Fruit fly (Drosophila melanogaster): ENCODE results near the gene Sdic3.
A peak's percentile ranks its signal among the peaks of the same experiment; 100 is the strongest.

Gene Sdic3

dm6 chrX:20158943-20159385 is 35.1 kb downstream of the Sdic3 start (continued):
- TF ChIP-seq Adf1 (GFP tag; IDR thresholded peaks at IDR 0.05): peak; percentile 8; the same call in 1 of the 2 replicates
- TF ChIP-seq tup (GFP tag; optimal IDR thresholded peaks at IDR 0.05): no peak
- peak; percentile 53; the same call in 1 of the 2 replicates for TF ChIP-seq Drgx (GFP tag; IDR thresholded peaks at IDR 0.05)

DNA sequence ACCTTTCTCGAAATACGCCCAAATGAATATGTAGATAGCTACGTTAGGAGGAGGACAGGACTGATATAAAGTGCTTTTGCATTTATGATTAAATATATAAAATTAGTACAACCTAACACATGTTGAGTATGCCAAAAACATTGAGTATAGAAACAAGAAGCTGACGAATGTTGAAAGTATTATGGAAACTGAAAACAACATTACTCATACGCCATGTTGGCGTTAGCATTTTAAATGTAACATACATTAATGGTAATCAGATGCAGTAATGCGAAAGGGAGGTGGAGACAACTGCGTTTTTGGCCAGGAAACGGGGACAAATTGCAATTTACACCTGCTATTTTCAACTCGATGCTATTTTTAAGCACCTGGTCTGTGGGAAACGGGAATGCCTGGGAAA is 35.5 kb downstream of the Sdic3 start:
- TF ChIP-seq CG7372 (GFP tag; IDR thresholded peaks at IDR 0.05): peak; percentile 52; the same call in 1 of the 2 replicates
- TF ChIP-seq sens (GFP tag): peak; percentile 59
- TF ChIP-seq pros (GFP tag; optimal IDR thresholded peaks at IDR 0.05): no peak

DNA sequence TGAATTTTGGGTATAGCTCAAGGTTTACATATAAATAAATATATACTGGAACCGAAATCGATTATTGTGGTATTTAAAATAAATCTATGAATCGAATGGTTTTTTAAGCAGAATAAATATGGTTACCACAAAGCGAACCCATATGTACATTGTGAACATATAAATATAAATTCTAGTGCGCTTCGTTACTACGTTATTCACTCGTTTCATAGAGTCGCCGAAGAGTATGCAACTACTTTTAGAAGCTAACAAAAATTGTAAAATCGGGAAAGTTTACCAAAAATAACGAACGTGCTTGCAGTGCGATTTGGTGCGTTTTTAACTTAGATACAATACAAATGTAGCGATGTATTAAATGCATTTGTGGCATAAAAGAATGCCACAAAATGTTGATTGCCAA is 38.1 kb downstream of the Sdic3 start:
- TF ChIP-seq emc (GFP tag; optimal IDR thresholded peaks at IDR 0.05) (no peak), sens (GFP tag) (peak; percentile 4), Bteb2 (GFP tag; optimal IDR thresholded peaks at IDR 0.05) (no peak), lbe (GFP tag; optimal IDR thresholded peaks at IDR 0.05) (no peak), CG17359 (tag; optimal IDR thresholded peaks at IDR 0.05) (no peak), Meics (GFP tag; optimal IDR thresholded peaks at IDR 0.05) (peak; percentile 91), sqz (GFP tag; optimal IDR thresholded peaks at IDR 0.05) (no peak), org-1 (GFP tag; optimal IDR thresholded peaks at IDR 0.05) (no peak), CG10267 (tag; optimal IDR thresholded peaks at IDR 0.05) (no peak)

DNA sequence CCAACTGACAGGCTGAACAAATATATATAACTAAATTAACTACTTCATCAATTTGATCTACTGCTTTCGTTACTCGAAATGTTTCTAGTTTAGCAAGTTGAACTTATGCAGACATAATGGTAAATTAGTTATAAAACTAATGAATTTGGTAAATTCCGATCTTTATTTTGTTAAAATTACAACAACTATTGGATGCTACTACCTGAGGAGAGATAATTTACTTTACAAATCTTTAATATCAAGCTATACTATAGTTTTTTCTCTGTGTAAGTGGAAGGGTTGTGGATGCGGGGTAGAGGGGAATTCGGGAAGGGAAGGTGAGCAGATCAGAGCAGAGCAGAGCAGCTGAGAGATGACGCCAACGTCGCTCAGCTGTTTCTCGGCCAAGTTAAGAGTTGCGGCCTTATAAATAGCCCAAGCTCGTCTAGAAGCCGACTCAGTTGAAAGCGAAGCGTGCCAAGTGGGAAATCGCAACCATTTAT is 46.3 kb downstream of the Sdic3 start, which contains the start of gene aspr:
Gene aspr (plus strand): TSS at position 432 of the 482 bp plus-strand sequence.
- no peak for TF ChIP-seq seq (GFP tag; IDR thresholded peaks at IDR 0.05)
- TF ChIP-seq maf-S (GFP tag; optimal IDR thresholded peaks at IDR 0.05): no peak
- no peak for TF ChIP-seq Dref (GFP tag; IDR thresholded peaks at IDR 0.05)
- no peak for TF ChIP-seq CG14014 (GFP tag; IDR thresholded peaks at IDR 0.05)
- no peak for TF ChIP-seq Elba2 (GFP tag; optimal IDR thresholded peaks at IDR 0.05)
- TF ChIP-seq CG4617 (GFP tag; optimal IDR thresholded peaks at IDR 0.05; ENCODE audit: borderline replicate concordance): no peak
- no peak for TF ChIP-seq Gsc (GFP tag; IDR thresholded peaks at IDR 0.05)
- no peak for TF ChIP-seq CG3995 (GFP tag; optimal IDR thresholded peaks at IDR 0.05)
- TF ChIP-seq CG11093 (GFP tag; IDR thresholded peaks at IDR 0.05): no peak
- peak; percentile 25 for TF ChIP-seq CoRest (tag; optimal IDR thresholded peaks at IDR 0.05)
- TF ChIP-seq tgo (GFP tag; IDR thresholded peaks at IDR 0.05): 0 out of 3 replicates have a peak, but pooled peaks have one; percentile 18
- no peak for TF ChIP-seq run (tag; optimal IDR thresholded peaks at IDR 0.05)
- no peak for TF ChIP-seq cas (GFP tag; IDR thresholded peaks at IDR 0.05)
- TF ChIP-seq CG6791 (GFP tag; IDR thresholded peaks at IDR 0.05; ENCODE audit: partially characterized antibody): no peak
- no peak for TF ChIP-seq CG1647 (GFP tag; optimal IDR thresholded peaks at IDR 0.05)
- TF ChIP-seq CG17568 (GFP tag; optimal IDR thresholded peaks at IDR 0.05): no peak
- TF ChIP-seq Adf1 (GFP tag; IDR thresholded peaks at IDR 0.05): no peak
- TF ChIP-seq Dad (GFP tag; optimal IDR thresholded peaks at IDR 0.05): no peak
- no peak for TF ChIP-seq CG15696 (tag; optimal IDR thresholded peaks at IDR 0.05)
- TF ChIP-seq Lim3 (GFP tag; IDR thresholded peaks at IDR 0.05): no peak
- no peak for TF ChIP-seq grau (tag; optimal IDR thresholded peaks at IDR 0.05)
- TF ChIP-seq CrebB (tag; optimal IDR thresholded peaks at IDR 0.05): no peak
- no peak for TF ChIP-seq CG10462 (GFP tag; optimal IDR thresholded peaks at IDR 0.05)
- TF ChIP-seq CG3281 (GFP tag; optimal IDR thresholded peaks at IDR 0.05): peak; percentile 12
- peak; percentile 27 for TF ChIP-seq CG2120 (GFP tag; optimal IDR thresholded peaks at IDR 0.05)
- no peak for TF ChIP-seq NFAT (GFP tag; IDR thresholded peaks at IDR 0.05)
- no peak for TF ChIP-seq az2 (GFP tag; optimal IDR thresholded peaks at IDR 0.05)
- no peak for TF ChIP-seq sim (GFP tag; IDR thresholded peaks at IDR 0.05)
- TF ChIP-seq sens (GFP tag): peak; percentile 77
- TF ChIP-seq HLH3B (GFP tag; IDR thresholded peaks at IDR 0.05): no peak
- no peak for TF ChIP-seq Fer3 (tag; optimal IDR thresholded peaks at IDR 0.05)
- TF ChIP-seq Doc2 (GFP tag; IDR thresholded peaks at IDR 0.05): no peak
- TF ChIP-seq CG7271 (tag; optimal IDR thresholded peaks at IDR 0.05): no peak
- TF ChIP-seq tx (GFP tag; optimal IDR thresholded peaks at IDR 0.05): no peak
- no peak for TF ChIP-seq Dip2 (GFP tag; IDR thresholded peaks at IDR 0.05)
